Worm (Caenorhabditis elegans) whole organism, L4/young adult: ENCODE measurements around the gene C46F9.5.
"Not testable (repeated sequence)": the region's sequence is repeated elsewhere in the genome, so short reads cannot be mapped to it uniquely, and the experiment has no call there.

ENCODE experiments used
- W03F9.2 ChIP-seq: fragments of 150-350 bp; optimal IDR thresholded peaks from 2 replicates; lab custom pipeline; 2014; ENCODE audit warnings: missing biosample characterization, missing genetic modification characterization
- dao-5 ChIP-seq: sonication (generic microtip); optimal IDR thresholded peaks from 2 replicates; lab custom pipeline; 2016; ENCODE audit warnings: missing genotype, missing genetic modification characterization, moderate library complexity, missing compliant biosample characterization
- him-1 ChIP-seq: sonication (generic microtip); optimal IDR thresholded peaks from 2 replicates; lab custom pipeline; 2016; ENCODE audit warnings: missing genotype, missing genetic modification reagents, missing genetic modification characterization, missing compliant biosample characterization

The C46F9.5 gene

DNA sequence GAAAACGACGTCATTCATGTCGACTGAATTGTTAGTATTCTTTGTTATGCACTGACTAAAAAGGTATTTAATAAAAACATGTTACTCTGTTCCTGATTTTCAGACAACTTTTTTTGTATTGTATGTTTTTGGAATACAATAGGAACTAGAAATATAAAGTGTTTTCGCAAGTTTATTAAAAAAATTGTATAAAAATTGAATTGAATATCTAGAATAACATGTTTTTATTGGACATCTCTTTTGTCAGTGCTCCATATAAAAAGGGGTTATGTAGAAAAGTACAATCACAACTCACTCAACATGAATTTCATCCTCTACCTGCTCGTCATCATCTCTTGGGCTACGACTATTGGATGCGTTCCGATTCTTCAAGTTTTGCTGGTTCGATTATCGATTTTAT is at the start of gene C46F9.5:
C46F9.5 (plus strand) TSS at position 301 of the 400 bp plus-strand sequence.
- TF ChIP-seq dao-5 (tag; lab: Kevin White, UChicago) (no peak), W03F9.2 (tag; lab: Kevin White, UChicago) (no peak), him-1 (tag; lab: Kevin White, UChicago) (no peak)

DNA sequence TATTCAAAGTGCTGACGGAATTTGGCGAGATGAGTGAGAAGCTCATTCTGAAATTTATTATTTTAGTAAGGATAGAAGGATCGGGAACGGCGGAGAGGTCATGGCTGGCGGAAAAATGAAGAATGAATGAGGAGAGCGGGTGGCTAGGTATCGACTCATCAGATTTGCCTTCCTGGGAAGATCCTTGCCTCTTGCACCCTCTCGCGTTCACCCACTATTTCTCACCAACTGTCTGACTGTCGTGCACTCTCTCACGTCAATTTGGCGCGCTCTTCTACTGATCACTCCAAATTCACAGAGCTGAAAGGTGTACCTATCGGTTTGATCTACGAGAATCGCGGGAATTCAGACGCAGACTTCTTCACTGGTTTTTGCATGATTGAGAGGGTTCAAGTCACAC is 47.3 kb upstream of the C46F9.5 start, which contains the start of gene fbxb-97:
fbxb-97 (minus strand) TSS at position 53 of the 400 bp plus-strand sequence.
- TF ChIP-seq him-1 (tag; lab: Kevin White, UChicago), result no peak
- TF ChIP-seq dao-5 (tag; lab: Kevin White, UChicago), result no peak
- no peak for TF ChIP-seq W03F9.2 (tag; lab: Kevin White, UChicago)

DNA sequence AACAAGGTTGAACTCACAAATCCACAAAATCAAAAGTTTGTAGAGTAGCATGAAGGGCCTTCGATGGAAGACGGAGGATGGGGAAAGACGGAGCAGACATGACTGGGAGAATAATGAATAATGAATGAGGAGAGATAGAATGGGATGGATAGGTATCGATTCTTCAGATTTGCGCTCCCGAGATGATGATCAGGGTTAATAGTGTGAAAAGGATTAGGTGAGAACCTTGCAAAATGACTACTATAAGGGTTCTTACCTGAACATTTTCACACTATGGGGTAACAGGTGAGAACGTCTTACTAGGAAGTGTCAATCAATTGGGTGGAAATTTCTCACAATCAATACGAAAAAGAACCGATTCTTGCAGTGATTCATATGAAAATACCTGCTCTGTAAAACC is 45.1 kb upstream of the C46F9.5 start, which contains the start of gene fbxb-96:
fbxb-96 (minus strand) TSS at position 101 of the 400 bp plus-strand sequence.
- TF ChIP-seq him-1 (tag; lab: Kevin White, UChicago) (no peak), W03F9.2 (tag; lab: Kevin White, UChicago) (no peak), dao-5 (tag; lab: Kevin White, UChicago) (no peak)

DNA sequence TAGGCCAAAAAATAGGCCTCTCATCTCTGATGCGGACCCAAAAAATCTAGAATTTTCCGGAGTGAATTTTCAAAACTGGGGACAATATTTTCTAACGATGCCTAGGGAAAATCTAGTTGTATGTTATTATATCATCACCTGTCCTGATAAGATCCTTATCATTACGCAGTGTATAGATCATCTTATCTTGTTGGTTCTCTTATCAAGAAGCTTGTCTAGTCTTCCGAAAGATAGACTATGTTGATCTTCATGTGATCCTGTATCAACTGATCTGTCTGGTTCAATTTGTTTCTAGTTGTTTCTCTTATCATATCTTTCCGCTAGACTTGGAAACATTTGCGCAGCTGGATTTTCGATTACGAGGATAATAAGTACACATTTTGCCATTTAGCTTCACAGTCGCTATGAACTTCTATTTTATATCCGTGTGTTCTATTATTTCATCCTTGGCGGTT is 44.5 kb upstream of the C46F9.5 start, which contains the start of gene C52E2.3:
C52E2.3 (plus strand) TSS at position 405 of the 455 bp plus-strand sequence.
- TF ChIP-seq dao-5 (tag; lab: Kevin White, UChicago) (no peak), W03F9.2 (tag; lab: Kevin White, UChicago) (no peak), him-1 (tag; lab: Kevin White, UChicago) (no peak)

DNA sequence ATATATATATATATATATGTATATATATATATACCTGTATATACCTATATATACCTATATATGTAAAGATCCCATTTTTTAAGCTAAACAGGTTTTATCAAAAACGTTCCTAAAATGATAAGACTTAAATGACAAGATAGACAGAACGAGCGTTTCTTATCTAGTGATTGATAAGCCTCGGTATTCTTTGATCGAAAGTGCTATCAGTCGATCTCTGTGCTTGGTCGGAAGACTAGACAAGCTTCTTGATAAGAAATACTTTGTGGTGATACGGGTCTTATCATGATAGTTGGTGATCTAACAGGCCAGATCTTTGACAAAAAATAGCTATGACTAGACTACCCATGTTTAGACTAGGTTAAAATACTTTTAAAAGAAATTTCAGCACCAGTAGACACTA is 43.7 kb upstream of the C46F9.5 start:
- TF ChIP-seq dao-5 (tag; lab: Kevin White, UChicago) (no peak), him-1 (tag; lab: Kevin White, UChicago) (no peak), W03F9.2 (tag; lab: Kevin White, UChicago) (no peak)

DNA sequence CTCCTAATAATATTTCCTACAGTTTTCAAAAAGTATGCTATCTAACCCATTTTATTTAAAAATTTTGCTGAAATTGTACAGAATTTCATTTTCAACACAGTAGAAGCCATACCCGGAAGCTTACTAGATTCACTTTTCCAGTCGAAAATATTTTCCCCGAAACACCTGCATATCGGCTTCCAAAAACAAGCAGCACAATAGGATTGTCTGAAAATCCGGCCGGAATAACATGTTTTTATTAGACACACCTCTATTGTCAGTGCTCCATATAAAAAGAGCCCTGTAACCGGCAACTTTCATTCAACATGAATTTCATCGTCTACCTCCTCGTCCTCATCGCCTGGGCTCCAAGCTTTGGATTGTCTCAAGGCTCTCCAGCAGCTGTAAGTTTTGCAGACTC is 42.9 kb upstream of the C46F9.5 start, which contains the start of gene C52E2.2:
C52E2.2 (plus strand) TSS at position 301 of the 400 bp plus-strand sequence.
- TF ChIP-seq W03F9.2 (tag; lab: Kevin White, UChicago) (no peak), dao-5 (tag; lab: Kevin White, UChicago) (no peak), him-1 (tag; lab: Kevin White, UChicago) (no peak)

DNA sequence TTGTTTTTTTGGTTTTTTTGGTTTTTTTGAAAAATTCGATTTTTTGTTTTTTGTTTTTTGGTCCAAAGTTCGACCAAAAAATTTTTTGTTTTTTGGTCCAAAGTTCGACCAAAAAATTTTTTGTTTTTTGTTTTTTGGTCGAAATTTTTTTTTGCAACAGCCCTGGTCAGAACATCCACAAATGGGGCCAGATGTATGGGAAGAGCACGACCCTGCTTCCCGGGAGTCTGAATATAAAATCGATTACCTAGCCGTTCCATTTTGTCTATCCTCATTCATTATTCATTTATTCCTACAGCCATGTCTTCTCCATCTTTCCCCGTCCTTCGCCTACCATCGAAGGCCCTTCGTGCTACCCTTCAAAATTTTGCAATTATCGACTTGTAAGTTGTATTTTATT is 41.3 kb upstream of the C46F9.5 start, which contains the start of gene fbxb-95:
fbxb-95 (plus strand) TSS at position 301 of the 400 bp plus-strand sequence.
- TF ChIP-seq him-1, W03F9.2, dao-5 (tag; lab: Kevin White, UChicago): not testable (repeated sequence)

DNA sequence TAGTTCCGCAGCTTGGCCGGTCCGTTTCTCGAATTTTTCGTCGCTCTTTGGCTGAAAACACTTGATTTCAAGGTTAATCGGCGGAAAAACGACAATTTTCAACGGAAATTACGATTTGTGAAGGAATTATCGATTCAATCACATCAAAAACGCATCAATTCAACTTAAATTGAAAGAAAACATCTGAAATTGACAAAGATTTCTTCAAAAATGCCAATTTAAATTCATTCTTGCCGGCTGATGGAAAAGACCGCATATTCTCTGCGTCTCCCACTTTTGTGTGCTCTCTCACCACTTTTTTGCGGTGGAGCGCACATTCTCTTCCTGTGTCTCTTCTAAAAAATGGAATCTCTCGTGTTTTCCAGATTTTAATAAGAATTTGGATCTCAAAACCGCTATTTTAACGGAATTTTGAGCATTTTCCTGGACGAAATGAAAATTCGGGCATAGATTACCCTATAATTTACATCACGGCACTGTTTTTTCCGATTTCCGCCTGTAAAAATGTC is 34.0 kb upstream of the C46F9.5 start, which contains the start of gene C16C4.18:
C16C4.18 (minus strand) TSS at position 51 of the 509 bp plus-strand sequence.
- not testable (repeated sequence) for TF ChIP-seq him-1, dao-5, W03F9.2 (tag; lab: Kevin White, UChicago)

DNA sequence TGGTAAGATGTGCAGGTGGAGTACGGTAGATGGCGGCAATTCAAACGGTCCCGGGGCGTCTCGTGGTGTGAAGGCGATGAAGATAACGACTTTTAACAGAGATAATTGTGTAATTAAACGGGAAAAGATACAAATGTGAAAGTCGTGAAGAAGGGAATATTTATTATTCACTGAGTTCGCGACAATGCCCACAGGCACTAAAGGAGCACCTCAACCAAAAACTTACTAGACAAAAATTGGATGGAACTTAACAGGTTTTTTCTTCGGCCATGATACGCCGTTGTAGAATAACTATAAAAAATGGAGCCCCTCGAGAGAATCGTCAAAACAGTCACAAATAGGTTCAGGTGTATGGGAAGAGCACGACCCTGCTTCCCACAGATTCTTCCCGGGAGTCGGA is 33.0 kb upstream of the C46F9.5 start, which contains the start of gene fbxb-98:
fbxb-98 (plus strand) TSS at position 301 of the 400 bp plus-strand sequence.
- not testable (repeated sequence) for TF ChIP-seq dao-5, W03F9.2, him-1 (tag; lab: Kevin White, UChicago)

DNA sequence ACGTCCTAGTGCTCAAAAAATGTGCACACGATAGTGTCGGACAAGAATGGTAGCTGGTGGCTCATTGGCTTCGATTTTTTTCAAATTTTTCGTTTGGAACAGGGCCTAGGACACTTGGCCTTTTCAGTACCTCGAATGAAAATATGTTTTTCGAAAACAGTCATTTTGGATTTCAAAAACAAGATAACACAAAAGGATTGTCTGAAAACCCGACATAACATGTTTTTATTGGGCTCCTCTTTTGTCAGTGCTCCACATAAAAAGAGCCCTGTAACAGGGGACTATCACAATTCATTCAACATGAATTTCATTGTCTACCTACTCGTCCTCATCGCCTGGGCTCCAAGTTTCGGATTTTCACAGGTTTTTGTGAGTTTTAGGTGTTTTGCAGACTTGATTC is 31.1 kb upstream of the C46F9.5 start, which contains the start of gene C16C4.17:
C16C4.17 (plus strand) TSS at position 301 of the 400 bp plus-strand sequence.
- TF ChIP-seq him-1 (tag; lab: Kevin White, UChicago), result no peak
- no peak for TF ChIP-seq dao-5 (tag; lab: Kevin White, UChicago)
- TF ChIP-seq W03F9.2 (tag; lab: Kevin White, UChicago), result no peak

DNA sequence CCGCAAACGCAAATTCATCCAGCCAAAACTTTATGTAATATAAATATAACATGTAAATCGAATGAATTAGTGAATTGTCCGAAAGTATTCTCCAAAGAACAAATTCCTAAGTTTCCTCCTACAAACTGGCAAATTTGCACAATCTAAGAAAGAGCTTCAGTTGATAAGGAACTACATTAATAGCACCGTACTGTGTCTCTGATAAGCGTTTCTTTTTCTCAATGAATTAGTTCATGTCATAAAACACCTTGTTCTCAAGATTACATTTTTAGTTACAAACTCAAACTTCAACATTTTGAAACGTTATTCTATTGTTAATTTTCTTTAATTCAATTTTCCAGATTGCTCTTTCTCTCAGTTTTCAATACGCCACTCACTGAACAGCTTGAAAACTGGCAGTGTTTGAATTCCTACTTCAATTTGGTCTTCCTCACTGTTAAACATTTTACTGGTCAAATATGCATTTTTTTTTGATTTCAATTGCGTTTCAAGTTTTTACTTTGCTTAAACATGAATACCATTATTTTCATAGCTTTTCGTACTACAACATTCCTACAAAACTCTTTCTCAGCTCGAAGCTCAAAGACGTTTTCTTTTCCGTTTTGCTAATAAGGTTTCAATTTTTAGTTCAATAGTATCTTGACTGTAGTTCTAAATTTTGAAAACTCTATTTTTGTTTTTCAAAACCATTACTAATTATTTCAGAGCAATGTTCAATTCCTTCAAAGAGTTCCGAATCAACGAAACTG is 29.5 kb upstream of the C46F9.5 start, which contains the start of gene math-15:
math-15 (plus strand) TSS at position 699 of the 749 bp plus-strand sequence.
- no peak for TF ChIP-seq dao-5 (tag; lab: Kevin White, UChicago)
- TF ChIP-seq him-1 (tag; lab: Kevin White, UChicago), result no peak
- TF ChIP-seq W03F9.2 (tag; lab: Kevin White, UChicago), result no peak

DNA sequence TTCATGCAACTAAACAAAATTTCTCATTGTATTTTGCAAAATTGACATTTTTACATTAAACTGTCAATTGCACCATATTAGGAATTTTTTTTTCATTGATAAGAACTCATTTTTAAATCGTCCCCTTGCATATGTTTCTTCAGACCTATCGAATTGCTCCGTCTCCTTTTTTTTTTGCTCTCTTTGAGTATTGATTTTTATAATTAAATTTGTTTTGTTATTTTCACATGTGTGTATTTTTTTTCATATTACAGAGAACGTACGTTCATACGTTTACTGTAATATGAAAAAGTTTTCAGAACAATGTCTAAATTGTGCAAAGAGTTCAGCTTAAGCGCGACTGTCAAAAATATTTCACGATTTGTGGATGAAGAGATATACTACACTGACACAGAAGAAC is 26.3 kb upstream of the C46F9.5 start, which contains the start of gene math-14:
math-14 (plus strand) TSS at position 301 of the 400 bp plus-strand sequence.
- TF ChIP-seq dao-5 (tag; lab: Kevin White, UChicago) (no peak), W03F9.2 (tag; lab: Kevin White, UChicago) (no peak), him-1 (tag; lab: Kevin White, UChicago) (no peak)
